Fruit fly (Drosophila melanogaster): Measurements from ENCODE around the gene Trs23.

Trs23 gene

DNA sequence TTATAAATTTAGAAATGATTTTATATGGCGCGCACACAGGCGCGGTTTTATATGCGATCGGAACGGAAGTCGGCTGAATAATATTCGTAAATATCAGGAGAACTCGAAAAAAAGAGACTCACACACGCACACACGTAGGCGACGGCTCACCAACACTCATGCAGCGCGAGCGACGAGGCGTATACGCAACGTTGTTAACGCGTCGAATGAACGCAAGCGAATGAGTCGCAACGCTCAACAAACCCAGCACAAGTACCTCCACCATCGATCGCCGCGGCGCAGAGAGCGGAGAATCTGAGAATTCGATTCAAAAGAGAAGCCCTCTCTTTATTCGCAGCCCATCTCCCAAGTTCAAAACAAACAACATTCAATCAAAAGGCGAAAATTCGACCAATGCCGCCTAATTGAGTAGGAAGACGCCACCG, 49.6 kb downstream of the Trs23 start:
- TF ChIP-seq N (GFP tag; optimal IDR thresholded peaks at IDR 0.05) (no peak), br (GFP tag; optimal IDR thresholded peaks at IDR 0.05) (peak; percentile 67), Jra (GFP tag; optimal IDR thresholded peaks at IDR 0.05) (peak; percentile 85), Dif (GFP tag; optimal IDR thresholded peaks at IDR 0.05; ENCODE audit: partially characterized antibody) (peak; percentile 94), pan (optimal IDR thresholded peaks at IDR 0.05) (no peak), sage (GFP tag; optimal IDR thresholded peaks at IDR 0.05) (no peak), OdsH (GFP tag; optimal IDR thresholded peaks at IDR 0.05) (peak; percentile 56), Vsx2 (GFP tag; optimal IDR thresholded peaks at IDR 0.05; ENCODE audit: partially characterized antibody) (peak; percentile 82), fru (GFP tag; optimal IDR thresholded peaks at IDR 0.05) (peak; percentile 62), Sp1 (GFP tag; optimal IDR thresholded peaks at IDR 0.05) (peak; percentile 66), Hr83 (GFP tag; optimal IDR thresholded peaks at IDR 0.05; ENCODE audit: poor library complexity, severe bottlenecking) (peak; percentile 91), sv (GFP tag; optimal IDR thresholded peaks at IDR 0.05) (no peak), rgr (GFP tag; optimal IDR thresholded peaks at IDR 0.05) (peak; percentile 74), Dfd (GFP tag; optimal IDR thresholded peaks at IDR 0.05) (no peak), Rel (GFP tag; optimal IDR thresholded peaks at IDR 0.05) (peak; percentile 66), Rel (tag; optimal IDR thresholded peaks at IDR 0.05) (peak; percentile 69), CrebA (GFP tag; optimal IDR thresholded peaks at IDR 0.05; ENCODE audit: borderline replicate concordance) (peak; percentile 22), foxo (GFP tag; optimal IDR thresholded peaks at IDR 0.05) (peak in 1 of 2 experiments; percentile 38), psq (GFP tag; optimal IDR thresholded peaks at IDR 0.05) (peak; percentile 12), brk (GFP tag; optimal IDR thresholded peaks at IDR 0.05) (no peak), Hnf4 (GFP tag; optimal IDR thresholded peaks at IDR 0.05) (peak; percentile 85), dl (GFP tag; optimal IDR thresholded peaks at IDR 0.05; ENCODE audit: insufficient read depth in 1 of 2, partially characterized antibody in 2 of 2) (peak; percentile 83 to 89), HLH106 (tag; optimal IDR thresholded peaks at IDR 0.05) (peak; percentile 43), woc (GFP tag; optimal IDR thresholded peaks at IDR 0.05) (peak; percentile 17), h (GFP tag; optimal IDR thresholded peaks at IDR 0.05) (peak; percentile 79), usp (GFP tag; optimal IDR thresholded peaks at IDR 0.05) (no peak)

dm6 chr2L:8736383-8736782, 50.4 kb downstream of the Trs23 start:
- TF ChIP-seq brk (GFP tag; optimal IDR thresholded peaks at IDR 0.05) (no peak), Hnf4 (GFP tag; optimal IDR thresholded peaks at IDR 0.05) (peak; percentile 23)
